Worm (Caenorhabditis elegans) whole organism, young adult: ENCODE measurements around the gene F38A6.4.
A peak's percentile ranks its signal among the peaks of the same experiment; 100 is the strongest.

ENCODE experiments used
- B0035.1 ChIP-seq: sonication (generic microtip); optimal IDR thresholded peaks from 2 replicates; lab custom pipeline; 2016; ENCODE audit warnings: missing genetic modification characterization, mild to moderate bottlenecking, missing compliant biosample characterization, missing genotype, missing genetic modification reagents
- B0261.1 ChIP-seq: sonication (generic microtip); optimal IDR thresholded peaks from 2 replicates; lab custom pipeline; 2016; ENCODE audit warnings: mild to moderate bottlenecking, missing genetic modification characterization, moderate library complexity, missing compliant biosample characterization
- B0336.3 ChIP-seq: fragments of 200-800 bp; sonication (Bioruptor generic); IDR thresholded peaks from 2 replicates; pipeline ENCODE4 v1.3.6; 2022; ENCODE audit warnings: missing genetic modification characterization, missing compliant biosample characterization
- F10E7.11 ChIP-seq: sonication (generic microtip); optimal IDR thresholded peaks from 2 replicates; lab custom pipeline; 2017; ENCODE audit warnings: mild to moderate bottlenecking, missing genetic modification characterization, moderate library complexity, missing compliant biosample characterization
- F23B12.7 ChIP-seq: sonication (generic microtip); optimal IDR thresholded peaks from 2 replicates; lab custom pipeline; 2017; ENCODE audit warnings: missing genetic modification characterization, mild to moderate bottlenecking, missing compliant biosample characterization, antibody characterized with exemption, moderate library complexity; ENCODE audit not compliant: insufficient read depth
- F57A8.1 ChIP-seq: fragments of 200-800 bp; sonication (Bioruptor generic); optimal IDR thresholded peaks from 2 replicates; lab custom pipeline; 2018; ENCODE audit warnings: mild to moderate bottlenecking, missing genetic modification characterization, moderate library complexity, missing compliant biosample characterization
- T07F8.4 ChIP-seq: sonication (generic microtip); optimal IDR thresholded peaks from 2 replicates; lab custom pipeline; 2016; ENCODE audit warnings: mild to moderate bottlenecking, missing genetic modification characterization, moderate library complexity, missing compliant biosample characterization
- T26A5.8 ChIP-seq: sonication (generic microtip); optimal IDR thresholded peaks from 2 replicates; lab custom pipeline; 2016; ENCODE audit warnings: missing genetic modification characterization, missing compliant biosample characterization
- Y53F4B.3 ChIP-seq: fragments of 200-800 bp; sonication (Bioruptor generic); IDR thresholded peaks from 2 replicates; pipeline ENCODE4 v1.3.6; 2022; ENCODE audit warnings: missing genetic modification reagents, missing genetic modification characterization, missing compliant biosample characterization
- athp-1 ChIP-seq: sonication (generic microtip); optimal IDR thresholded peaks from 2 replicates; lab custom pipeline; 2017; ENCODE audit warnings: mild to moderate bottlenecking, missing genetic modification characterization, missing compliant biosample characterization
- attf-5 ChIP-seq: fragments of 200-800 bp; sonication (Bioruptor generic); optimal IDR thresholded peaks from 2 replicates; lab custom pipeline; 2018; ENCODE audit warnings: mild to moderate bottlenecking, missing genetic modification characterization, missing compliant biosample characterization
- ceh-100 ChIP-seq: fragments of 200-800 bp; sonication (Bioruptor generic); IDR thresholded peaks from 2 replicates; pipeline ENCODE4 v1.3.6; 2022; ENCODE audit warnings: missing genetic modification reagents, missing genetic modification characterization, missing compliant biosample characterization
- ceh-27 ChIP-seq: fragments of 200-800 bp; sonication (Bioruptor generic); optimal IDR thresholded peaks from 2 replicates; lab custom pipeline; 2018; ENCODE audit warnings: mild to moderate bottlenecking, missing genetic modification characterization, moderate library complexity, missing compliant biosample characterization
- dpff-1 ChIP-seq: sonication (generic microtip); optimal IDR thresholded peaks from 2 replicates; lab custom pipeline; 2017; ENCODE audit warnings: mild to moderate bottlenecking, missing genetic modification characterization, missing compliant biosample characterization
- egrh-3 ChIP-seq: fragments of 200-800 bp; sonication (Bioruptor generic); IDR thresholded peaks from 2 replicates; pipeline ENCODE4 v1.3.6; 2022; ENCODE audit warnings: missing genetic modification reagents, missing genetic modification characterization, missing compliant biosample characterization
- hmg-1.2 ChIP-seq: fragments of 200-800 bp; sonication (Bioruptor generic); IDR thresholded peaks from 2 replicates; pipeline ENCODE4 v1.3.6; 2022; ENCODE audit warnings: missing genetic modification reagents, missing genetic modification characterization, missing compliant biosample characterization
- hrde-1 ChIP-seq: sonication (generic microtip); optimal IDR thresholded peaks from 2 replicates; lab custom pipeline; 2016; ENCODE audit warnings: missing genetic modification characterization, mild to moderate bottlenecking, missing compliant biosample characterization, moderate library complexity, missing genotype, missing genetic modification reagents, borderline replicate concordance
- let-607 ChIP-seq, 2 experiments: fragments of 200-800 bp in 1 of 2; sonication (Bioruptor generic) in 1 of 2; sonication (generic microtip) in 1 of 2; optimal IDR thresholded peaks; 2 replicates each; lab custom pipeline; 2016 to 2018; ENCODE audit warnings: mild to moderate bottlenecking in 2 of 2, missing compliant biosample characterization in 2 of 2, missing genetic modification characterization in 2 of 2, moderate library complexity in 2 of 2, missing genotype in 1 of 2
- lin-35 ChIP-seq, 3 experiments: fragments of 150-350 bp in 2 of 3; sonication (generic microtip) in 1 of 3; optimal IDR thresholded peaks; 2 replicates each; lab custom pipeline; 2014 to 2018; ENCODE audit warnings: missing biosample characterization in 3 of 3, missing genetic modification characterization in 3 of 3, missing genetic modification reagents in 3 of 3
- lsl-1 ChIP-seq: fragments of 200-800 bp; sonication (Bioruptor generic); optimal IDR thresholded peaks from 2 replicates; lab custom pipeline; 2018; ENCODE audit warnings: mild to moderate bottlenecking, missing genetic modification characterization, moderate library complexity, missing compliant biosample characterization
- mcd-1 ChIP-seq: fragments of 200-800 bp; sonication (Bioruptor generic); IDR thresholded peaks from 2 replicates; pipeline ENCODE4 v1.3.6; 2022; ENCODE audit warnings: missing genetic modification reagents, missing genetic modification characterization, missing compliant biosample characterization
- mes-4 ChIP-seq: sonication (generic microtip); optimal IDR thresholded peaks from 2 replicates; lab custom pipeline; 2016; ENCODE audit warnings: missing genotype, missing genetic modification characterization, missing compliant biosample characterization
- mxl-1 ChIP-seq: sonication (generic microtip); optimal IDR thresholded peaks from 2 replicates; lab custom pipeline; 2016; ENCODE audit warnings: missing genetic modification characterization, missing compliant biosample characterization
- nfya-2 ChIP-seq: fragments of 200-800 bp; sonication (Bioruptor generic); IDR thresholded peaks from 2 replicates; pipeline ENCODE4 v1.3.6; 2022; ENCODE audit warnings: missing genetic modification reagents, missing genetic modification characterization, missing compliant biosample characterization
- nfyb-1 ChIP-seq: fragments of 200-800 bp; sonication (Bioruptor generic); IDR thresholded peaks from 2 replicates; pipeline ENCODE4 v1.3.6; 2022; ENCODE audit warnings: missing genetic modification reagents, missing genetic modification characterization, missing compliant biosample characterization
- pbrm-1 ChIP-seq: fragments of 200-800 bp; sonication (Bioruptor generic); IDR thresholded peaks from 2 replicates; pipeline ENCODE4 v1.3.6; 2022; ENCODE audit warnings: missing genetic modification reagents, missing genetic modification characterization, missing compliant biosample characterization
- rec-8 ChIP-seq, 2 experiments: sonication (generic microtip); optimal IDR thresholded peaks; 2 replicates each; lab custom pipeline; 2016; ENCODE audit warnings: mild to moderate bottlenecking in 2 of 2, missing genetic modification characterization in 2 of 2, missing genetic modification reagents in 2 of 2, missing genotype in 2 of 2, missing biosample characterization in 1 of 2, missing compliant biosample characterization in 1 of 2, moderate library complexity in 1 of 2
- snpc-1.3 ChIP-seq: sonication (generic microtip); optimal IDR thresholded peaks from 2 replicates; lab custom pipeline; 2017; ENCODE audit warnings: missing genetic modification characterization, mild to moderate bottlenecking, missing compliant biosample characterization, antibody characterized with exemption, moderate library complexity, missing genotype, missing genetic modification reagents; ENCODE audit not compliant: insufficient read depth
- snpc-3.4 ChIP-seq: sonication (generic microtip); optimal IDR thresholded peaks from 2 replicates; lab custom pipeline; 2017; ENCODE audit warnings: missing genetic modification characterization, mild to moderate bottlenecking, missing compliant biosample characterization, antibody characterized with exemption, moderate library complexity, missing genotype, missing genetic modification reagents
- snpc-4 ChIP-seq, 5 experiments: fragments of 150-350 bp in 1 of 5; sonication (generic microtip) in 4 of 5; optimal IDR thresholded peaks; 2 replicates each; lab custom pipeline; 2014 to 2018; ENCODE audit warnings: missing genetic modification characterization in 5 of 5, missing biosample characterization in 3 of 5, antibody characterized with exemption in 2 of 5, mild to moderate bottlenecking in 2 of 5, missing compliant biosample characterization in 2 of 5, missing genotype in 2 of 5, moderate library complexity in 2 of 5, missing genetic modification reagents in 1 of 5
- sptf-2 ChIP-seq: fragments of 200-800 bp; sonication (Bioruptor generic); optimal IDR thresholded peaks from 2 replicates; lab custom pipeline; 2018; ENCODE audit warnings: mild to moderate bottlenecking, missing genetic modification characterization, missing compliant biosample characterization
- tbx-9 ChIP-seq: sonication (generic microtip); optimal IDR thresholded peaks from 2 replicates; lab custom pipeline; 2016; ENCODE audit warnings: borderline replicate concordance, missing genetic modification characterization, inconsistent platforms, missing compliant biosample characterization
- ztf-25 ChIP-seq: fragments of 200-800 bp; sonication (Bioruptor generic); IDR thresholded peaks from 2 replicates; pipeline ENCODE4 v1.3.6; 2022; ENCODE audit warnings: missing genetic modification reagents, missing genetic modification characterization, missing compliant biosample characterization
- ztf-28 ChIP-seq: fragments of 200-800 bp; sonication (Bioruptor generic); IDR thresholded peaks from 2 replicates; pipeline ENCODE4 v1.3.6; 2022; ENCODE audit warnings: missing genetic modification reagents, missing genetic modification characterization, missing compliant biosample characterization
- ztf-3 ChIP-seq: fragments of 200-800 bp; sonication (Bioruptor generic); optimal IDR thresholded peaks from 2 replicates; lab custom pipeline; 2018; ENCODE audit warnings: mild to moderate bottlenecking, missing genetic modification characterization, missing compliant biosample characterization

The F38A6.4 gene

DNA sequence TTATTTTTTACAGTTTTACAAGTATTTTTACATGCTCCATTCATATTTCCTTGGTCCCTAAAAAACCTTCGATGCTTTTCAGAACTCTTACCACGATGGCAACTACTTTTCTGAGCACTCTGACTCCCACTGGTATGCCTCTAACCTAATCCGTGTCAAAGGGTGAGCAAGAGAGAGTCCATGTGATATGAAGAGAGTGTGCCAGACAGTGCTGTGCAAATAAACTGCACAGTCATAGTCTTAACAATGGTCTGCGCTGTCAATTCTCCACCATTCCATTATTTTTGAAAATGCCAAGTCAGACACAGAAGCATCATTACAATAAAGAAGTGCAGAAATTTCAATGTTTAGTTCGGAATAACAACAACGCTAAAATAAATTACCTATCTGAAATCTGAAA, 29.9 kb downstream of the F38A6.4 start:
- no peak for TF ChIP-seq tbx-9 (tag; lab: Kevin White, UChicago)
- TF ChIP-seq mxl-1 (tag; lab: Kevin White, UChicago), result no peak
- TF ChIP-seq nfya-2 (GFP tag; lab: Robert Waterston, UW), result no peak
- TF ChIP-seq T07F8.4 (tag; lab: Kevin White, UChicago), result no peak
- no peak for TF ChIP-seq sptf-2 (GFP tag; lab: Kevin White, UChicago)
- TF ChIP-seq hmg-1.2 (GFP tag; lab: Robert Waterston, UW), result no peak
- TF ChIP-seq B0336.3, result no peak
- no peak for TF ChIP-seq B0261.1 (tag; lab: Kevin White, UChicago)
- TF ChIP-seq snpc-1.3 (tag; lab: Kevin White, UChicago), result no peak
- TF ChIP-seq ztf-28 (GFP tag; lab: Robert Waterston, UW), result no peak

ce11 chrV:20744290-20744837, 30.8 kb downstream of the F38A6.4 start, which contains the start of gene dnj-25:
Gene dnj-25, minus strand, starts transcription at chrV:20744346.
- TF ChIP-seq pbrm-1 (no peak), let-607 (tag; optimal IDR thresholded peaks at IDR 0.05; lab: Kevin White, UChicago) (no peak), hmg-1.2 (GFP tag; lab: Robert Waterston, UW) (peak; percentile 90), F23B12.7 (tag; lab: Kevin White, UChicago) (peak; percentile 20), mcd-1 (peak; percentile 62), nfyb-1 (GFP tag; lab: Robert Waterston, UW) (no peak)

- no peak for TF ChIP-seq F10E7.11
- TF ChIP-seq ztf-25 (GFP tag; lab: Robert Waterston, UW), result no peak
- no peak for TF ChIP-seq Y53F4B.3 (GFP tag; lab: Robert Waterston, UW)
- no peak for TF ChIP-seq hrde-1 (tag; lab: Kevin White, UChicago)
- no peak for TF ChIP-seq rec-8 (tag; optimal IDR thresholded peaks at IDR 0.05; lab: Kevin White, UChicago)
- TF ChIP-seq attf-5 (GFP tag; lab: Kevin White, UChicago), result no peak
- no peak for TF ChIP-seq egrh-3 (GFP tag; lab: Robert Waterston, UW)
- TF ChIP-seq ceh-100 (GFP tag; lab: Robert Waterston, UW), result no peak
- no peak for TF ChIP-seq B0035.1 (tag; lab: Kevin White, UChicago)
- no peak for TF ChIP-seq T07F8.4 (tag; lab: Kevin White, UChicago)
- no peak for TF ChIP-seq lsl-1
- no peak for TF ChIP-seq nfyb-1 (GFP tag; lab: Robert Waterston, UW)
- TF ChIP-seq athp-1 (tag; lab: Kevin White, UChicago), result no peak
- TF ChIP-seq dpff-1 (tag; lab: Kevin White, UChicago), result no peak
- no peak for TF ChIP-seq ceh-27 (GFP tag; lab: Kevin White, UChicago)
Observed at ce11 chrV:20739387-20739786, 35.8 kb downstream of the F38A6.4 start.

- TF ChIP-seq lin-35 (GFP tag; optimal IDR thresholded peaks at IDR 0.05; lab: Kevin White, UChicago) (no peak), snpc-4 (GFP tag; optimal IDR thresholded peaks at IDR 0.05; lab: Kevin White, UChicago) (no peak), snpc-4 (tag; optimal IDR thresholded peaks at IDR 0.05; lab: Kevin White, UChicago) (no peak), mes-4 (no peak), snpc-3.4 (no peak), hmg-1.2 (GFP tag; lab: Robert Waterston, UW) (no peak), F57A8.1 (no peak), ztf-3 (GFP tag; lab: Kevin White, UChicago) (no peak), T26A5.8 (tag; lab: Kevin White, UChicago) (no peak)
Observed at ce11 chrV:20734658-20735057, 40.5 kb downstream of the F38A6.4 start, which contains the start of gene srxa-6. Gene srxa-6, plus strand, starts transcription at chrV:20734958.
